Worm (Caenorhabditis elegans) whole organism, L2 larva: ENCODE data around the gene F09A5.2.

Experiments used
- C34F6.9 ChIP-seq: fragments of 150-350 bp; optimal IDR thresholded peaks from 2 replicates; lab custom pipeline; 2014; ENCODE audit warnings: missing biosample characterization, missing genetic modification characterization
- ZK546.5 ChIP-seq: sonication (generic microtip); optimal IDR thresholded peaks from 2 replicates; lab custom pipeline; 2017; ENCODE audit warnings: missing biosample characterization, missing genetic modification characterization
- lin-11 ChIP-seq: fragments of 150-350 bp; sonication (generic microtip); optimal IDR thresholded peaks from 2 replicates; lab custom pipeline; 2014; ENCODE audit warnings: missing biosample characterization, missing genetic modification characterization, inconsistent platforms, mixed read lengths
- lin-13 ChIP-seq: fragments of 150-350 bp; optimal IDR thresholded peaks from 2 replicates; lab custom pipeline; 2014; ENCODE audit warnings: missing biosample characterization, missing genetic modification reagents, missing genetic modification characterization
- mdl-1 ChIP-seq, 2 experiments: fragments of 150-350 bp in 1 of 2; sonication (generic microtip) in 1 of 2; optimal IDR thresholded peaks; 2 replicates each; lab custom pipeline; 2017; ENCODE audit warnings: missing biosample characterization in 2 of 2, missing genetic modification characterization in 2 of 2
- nhr-11 ChIP-seq: fragments of 150-350 bp; optimal IDR thresholded peaks from 2 replicates; lab custom pipeline; 2014; ENCODE audit warnings: missing biosample characterization, missing genetic modification characterization
- nhr-25 ChIP-seq: fragments of 150-350 bp; sonication (generic microtip); optimal IDR thresholded peaks from 3 replicates; lab custom pipeline; 2014; ENCODE audit warnings: missing biosample characterization, missing genetic modification characterization
- skn-1 ChIP-seq: sonication (generic microtip); optimal IDR thresholded peaks from 2 replicates; lab custom pipeline; 2017; ENCODE audit warnings: missing biosample characterization, missing genetic modification characterization
- snpc-4 ChIP-seq: fragments of 150-350 bp; optimal IDR thresholded peaks from 2 replicates; lab custom pipeline; 2014; ENCODE audit warnings: missing biosample characterization, missing genetic modification characterization
- unc-62 ChIP-seq: fragments of 150-350 bp; optimal IDR thresholded peaks from 2 replicates; lab custom pipeline; 2014; ENCODE audit warnings: missing biosample characterization, missing genetic modification reagents, missing genetic modification characterization
- ztf-11 ChIP-seq: sonication (generic microtip); optimal IDR thresholded peaks from 2 replicates; lab custom pipeline; 2017; ENCODE audit warnings: missing biosample characterization, missing genetic modification characterization
- ztf-4 ChIP-seq: fragments of 150-350 bp; optimal IDR thresholded peaks from 2 replicates; lab custom pipeline; 2014; ENCODE audit warnings: missing biosample characterization, missing genetic modification characterization

- TF ChIP-seq lin-11 (tag; lab: Kevin White, UChicago) (no peak), ztf-11 (tag; lab: Kevin White, UChicago) (no peak), unc-62 (no peak), skn-1 (tag; lab: Kevin White, UChicago) (no peak), snpc-4 (tag; lab: Kevin White, UChicago) (no peak), nhr-25 (tag; lab: Kevin White, UChicago) (peak; percentile 43), nhr-11 (no peak), mdl-1 (tag; optimal IDR thresholded peaks at IDR 0.05; lab: Kevin White, UChicago) (no peak), ztf-4 (tag; lab: Kevin White, UChicago) (no peak), C34F6.9 (tag; lab: Kevin White, UChicago) (no peak), lin-13 (no peak), ZK546.5 (tag; lab: Kevin White, UChicago) (no peak)
Observed at ce11 chrX:13164301-13164700, 29.4 kb downstream of the F09A5.2 start.
